Worm (Caenorhabditis elegans): ENCODE data around the gene glo-4.

DNA sequence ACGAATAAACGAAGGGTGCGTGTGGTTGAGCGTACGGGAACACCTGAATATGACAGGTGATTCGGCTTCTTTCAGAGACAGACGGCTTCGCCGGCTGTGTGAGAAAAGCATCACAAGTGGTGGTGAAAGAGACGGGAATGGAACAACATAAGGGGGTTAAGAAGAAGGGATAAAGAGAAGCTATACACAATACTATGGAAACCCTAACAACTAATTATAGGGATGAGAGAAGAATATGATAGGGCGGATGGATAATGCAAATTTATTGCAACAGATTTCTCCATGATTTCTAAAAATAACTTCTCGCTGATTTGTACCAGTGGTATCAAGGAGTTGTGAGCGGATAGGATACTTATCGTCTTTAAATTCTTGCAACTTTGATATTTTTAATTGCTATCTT, 39.1 kb upstream of the glo-4 start, which contains the start of gene hlh-10:
- TF ChIP-seq ztf-3 (GFP tag; optimal IDR thresholded peaks at IDR 0.05): no peak
- no peak for TF ChIP-seq lin-54 (GFP tag; optimal IDR thresholded peaks at IDR 0.05)
- no peak for TF ChIP-seq unc-62 (GFP tag; optimal IDR thresholded peaks at IDR 0.05)
- TF ChIP-seq lin-35 (GFP tag; optimal IDR thresholded peaks at IDR 0.05): no peak
- no peak for TF ChIP-seq pha-4 (tag; optimal IDR thresholded peaks at IDR 0.05)
- TF ChIP-seq gei-17 (GFP tag; optimal IDR thresholded peaks at IDR 0.05): no peak
